Fruit fly (Drosophila melanogaster) whole organism, wandering third instar larva: ENCODE results near the gene CG31673.

Experiments used
- Abd-B ChIP-seq: fragments of >200 bp; optimal IDR thresholded peaks from 2 replicates; lab custom pipeline; 2017; ENCODE audit warnings: missing biosample characterization, missing genetic modification characterization
- CG32264 ChIP-seq: fragments of 200-800 bp; sonication (Bioruptor generic); optimal IDR thresholded peaks from 2 replicates; lab custom pipeline; 2016; ENCODE audit warnings: missing biosample characterization, missing genetic modification characterization
- CG9705 ChIP-seq: fragments of 200-800 bp; sonication (Bioruptor generic); optimal IDR thresholded peaks from 2 replicates; lab custom pipeline; 2018; ENCODE audit warnings: missing biosample characterization, mild to moderate bottlenecking, missing genetic modification characterization
- CrebA ChIP-seq: fragments of 200-800 bp; sonication (Bioruptor generic); optimal IDR thresholded peaks from 2 replicates; lab custom pipeline; 2016; ENCODE audit warnings: missing biosample characterization, mild to moderate bottlenecking, missing genetic modification characterization, borderline replicate concordance
- Dfd ChIP-seq: fragments of >200 bp; optimal IDR thresholded peaks from 2 replicates; lab custom pipeline; 2017; ENCODE audit warnings: missing biosample characterization, missing genetic modification characterization
- Dif ChIP-seq: fragments of 200-275, 200-300 bp; sonication (Bioruptor generic); optimal IDR thresholded peaks from 2 replicates; lab custom pipeline; 2018; ENCODE audit warnings: missing biosample characterization, missing genetic modification characterization; ENCODE audit not compliant: partially characterized antibody
- GATAd ChIP-seq: sonication (Bioruptor generic); optimal IDR thresholded peaks from 2 replicates; lab custom pipeline; 2016; ENCODE audit warnings: missing biosample characterization, missing genetic modification characterization
- HLH106 ChIP-seq: fragments of 200-800 bp; optimal IDR thresholded peaks from 3 replicates; lab custom pipeline; 2019; ENCODE audit warnings: missing biosample characterization, mild to moderate bottlenecking, missing genetic modification characterization, moderate library complexity
- Hnf4 ChIP-seq: fragments of 200-800 bp; sonication (Bioruptor generic); optimal IDR thresholded peaks from 2 replicates; lab custom pipeline; 2016; ENCODE audit warnings: missing biosample characterization, mild to moderate bottlenecking, missing genetic modification characterization
- Hr78 ChIP-seq: fragments of >200 bp; optimal IDR thresholded peaks from 2 replicates; lab custom pipeline; 2017; ENCODE audit warnings: missing biosample characterization, missing genetic modification characterization
- Hr83 ChIP-seq: fragments of 200-300 bp; sonication (Bioruptor generic); optimal IDR thresholded peaks from 2 replicates; lab custom pipeline; 2016; ENCODE audit warnings: missing biosample characterization, mild to moderate bottlenecking, missing genetic modification characterization, moderate library complexity; ENCODE audit not compliant: poor library complexity, severe bottlenecking
- Jra ChIP-seq: sonication (Bioruptor generic); optimal IDR thresholded peaks from 2 replicates; lab custom pipeline; 2016; ENCODE audit warnings: missing biosample characterization, missing genetic modification characterization
- Mio ChIP-seq: sonication (Bioruptor generic); optimal IDR thresholded peaks from 2 replicates; lab custom pipeline; 2016; ENCODE audit warnings: missing biosample characterization, missing genetic modification characterization
- Myc ChIP-seq: fragments of >200 bp; optimal IDR thresholded peaks from 2 replicates; lab custom pipeline; 2017
- N ChIP-seq: fragments of >200 bp; optimal IDR thresholded peaks from 2 replicates; lab custom pipeline; 2018; ENCODE audit warnings: missing biosample characterization, missing external identifiers, missing genetic modification characterization
- OdsH ChIP-seq: fragments of 200-800 bp; sonication (Bioruptor generic); optimal IDR thresholded peaks from 2 replicates; lab custom pipeline; 2016; ENCODE audit warnings: missing biosample characterization, mild to moderate bottlenecking, missing genetic modification characterization
- Vsx2 ChIP-seq: fragments of 200-300, 225-300 bp; sonication (Bioruptor generic); optimal IDR thresholded peaks from 2 replicates; lab custom pipeline; 2018; ENCODE audit warnings: missing biosample characterization, missing genetic modification characterization; ENCODE audit not compliant: partially characterized antibody
- br ChIP-seq: fragments of 200-800 bp; sonication (Bioruptor generic); optimal IDR thresholded peaks from 2 replicates; lab custom pipeline; 2016; ENCODE audit warnings: missing biosample characterization, missing genetic modification characterization
- brk ChIP-seq: fragments of 200-800 bp; sonication (Bioruptor generic); optimal IDR thresholded peaks from 2 replicates; lab custom pipeline; 2016; ENCODE audit warnings: missing biosample characterization, mild to moderate bottlenecking, missing genetic modification characterization
- dl ChIP-seq, 2 experiments: fragments of 175-275, 200-275 bp in 1 of 2; fragments of 200-275 bp in 1 of 2; sonication (Bioruptor generic); optimal IDR thresholded peaks; lab custom pipeline; 2018; ENCODE audit warnings: mild to moderate bottlenecking in 2 of 2, missing biosample characterization in 2 of 2, missing genetic modification characterization in 2 of 2, moderate library complexity in 2 of 2; ENCODE audit not compliant: partially characterized antibody in 2 of 2, insufficient read depth in 1 of 2
- dmrt93B ChIP-seq: fragments of 200-800 bp; sonication (Bioruptor generic); optimal IDR thresholded peaks from 2 replicates; lab custom pipeline; 2018; ENCODE audit warnings: missing biosample characterization, mild to moderate bottlenecking, missing genetic modification characterization
- dsf ChIP-seq: sonication (Bioruptor generic); optimal IDR thresholded peaks from 2 replicates; lab custom pipeline; 2016; ENCODE audit warnings: missing biosample characterization, missing genetic modification characterization, borderline replicate concordance
- ey ChIP-seq: fragments of 200-800 bp; sonication (Bioruptor generic); optimal IDR thresholded peaks from 2 replicates; lab custom pipeline; 2016; ENCODE audit warnings: missing biosample characterization, missing genetic modification characterization
- fru ChIP-seq: fragments of 200-800 bp; sonication (Bioruptor generic); optimal IDR thresholded peaks from 3 replicates; lab custom pipeline; 2016; ENCODE audit warnings: missing biosample characterization, mild to moderate bottlenecking, missing genetic modification characterization
- h ChIP-seq: fragments of 200-800 bp; sonication (Bioruptor generic); optimal IDR thresholded peaks from 3 replicates; lab custom pipeline; 2016; ENCODE audit warnings: missing biosample characterization, mild to moderate bottlenecking, missing genetic modification characterization
- jim ChIP-seq: fragments of 175-275, 200-325 bp; sonication (Bioruptor generic); optimal IDR thresholded peaks from 2 replicates; lab custom pipeline; 2016; ENCODE audit warnings: missing biosample characterization, mild to moderate bottlenecking, missing genetic modification characterization
- lola ChIP-seq: fragments of >200 bp; optimal IDR thresholded peaks from 2 replicates; lab custom pipeline; 2017; ENCODE audit warnings: missing biosample characterization, missing genetic modification characterization
- pan ChIP-seq: fragments of >200 bp; optimal IDR thresholded peaks from 2 replicates; lab custom pipeline; 2017
- psq ChIP-seq: fragments of 200-800 bp; sonication (Bioruptor generic); optimal IDR thresholded peaks from 3 replicates; lab custom pipeline; 2017; ENCODE audit warnings: missing biosample characterization, mild to moderate bottlenecking, missing genetic modification characterization, moderate library complexity
- rgr ChIP-seq: fragments of 200-800 bp; sonication (Bioruptor generic); optimal IDR thresholded peaks from 3 replicates; lab custom pipeline; 2016; ENCODE audit warnings: missing biosample characterization, mild to moderate bottlenecking, missing genetic modification characterization
- sage ChIP-seq: fragments of 200-800 bp; sonication (Bioruptor generic); optimal IDR thresholded peaks from 2 replicates; lab custom pipeline; 2016; ENCODE audit warnings: missing biosample characterization, mild to moderate bottlenecking, missing genetic modification characterization
- sv ChIP-seq: fragments of 200-800 bp; sonication (Bioruptor generic); optimal IDR thresholded peaks from 3 replicates; lab custom pipeline; 2016; ENCODE audit warnings: missing biosample characterization, missing genetic modification characterization
- tai ChIP-seq: sonication (Bioruptor generic); optimal IDR thresholded peaks from 2 replicates; lab custom pipeline; 2016; ENCODE audit warnings: missing biosample characterization, missing genetic modification characterization
- usp ChIP-seq: fragments of >200 bp; optimal IDR thresholded peaks from 2 replicates; lab custom pipeline; 2017; ENCODE audit warnings: missing biosample characterization, missing genetic modification characterization
- woc ChIP-seq: sonication (Bioruptor generic); optimal IDR thresholded peaks from 2 replicates; lab custom pipeline; 2016; ENCODE audit warnings: missing biosample characterization, mild to moderate bottlenecking, missing genetic modification characterization

CG31673 gene

dm6 chr2L:20840462-20841038, 11.1 kb downstream of the CG31673 start, which contains the start of gene CG31676:
Gene CG31676 (plus strand): TSS chr2L:20840750.
- TF ChIP-seq h, result no peak
- no peak for TF ChIP-seq Dfd (GFP tag; lab: Kevin White, UChicago)
- TF ChIP-seq dmrt93B (GFP tag; lab: Kevin White, UChicago), result no peak
- no peak for TF ChIP-seq OdsH (GFP tag; lab: Kevin White, UChicago)
- TF ChIP-seq jim (GFP tag; lab: Kevin White, UChicago), result no peak
- no peak for TF ChIP-seq Hnf4 (GFP tag; lab: Kevin White, UChicago)
- no peak for TF ChIP-seq usp
- TF ChIP-seq N, result no peak
- TF ChIP-seq Abd-B (GFP tag; lab: Kevin White, UChicago), result no peak
- no peak for TF ChIP-seq Myc
- TF ChIP-seq HLH106, result no peak
- no peak for TF ChIP-seq GATAd (GFP tag; lab: Kevin White, UChicago)
- TF ChIP-seq Jra (GFP tag; lab: Kevin White, UChicago), result no peak
- no peak for TF ChIP-seq Vsx2
- TF ChIP-seq woc (GFP tag; lab: Kevin White, UChicago), result no peak
- TF ChIP-seq Mio (GFP tag; lab: Kevin White, UChicago), result no peak
- no peak for TF ChIP-seq dsf (GFP tag; lab: Kevin White, UChicago)
- no peak for TF ChIP-seq CrebA
- no peak for TF ChIP-seq CG9705 (GFP tag; lab: Kevin White, UChicago)
- no peak for TF ChIP-seq Dif (GFP tag; lab: Kevin White, UChicago)

dm6 chr2L:20844381-20844780, 15.0 kb downstream of the CG31673 start:
- TF ChIP-seq Dfd (GFP tag; lab: Kevin White, UChicago) (no peak), CG32264 (GFP tag; lab: Kevin White, UChicago) (no peak), N (no peak), lola (GFP tag; lab: Kevin White, UChicago) (no peak), psq (GFP tag; lab: Kevin White, UChicago) (no peak), sage (GFP tag; lab: Kevin White, UChicago) (no peak), h (no peak), brk (GFP tag; lab: Kevin White, UChicago) (no peak), rgr (GFP tag; lab: Kevin White, UChicago) (no peak)
- TF ChIP-seq, all 38 proteins: peak for 0

- no peak for TF ChIP-seq sage (GFP tag; lab: Kevin White, UChicago)
- no peak for TF ChIP-seq Abd-B (GFP tag; lab: Kevin White, UChicago)
- TF ChIP-seq h, result no peak
- no peak for TF ChIP-seq sv (GFP tag; lab: Kevin White, UChicago)
- no peak for TF ChIP-seq Myc
- no peak for TF ChIP-seq OdsH (GFP tag; lab: Kevin White, UChicago)
- no peak for TF ChIP-seq dl (GFP tag; optimal IDR thresholded peaks at IDR 0.05; lab: Kevin White, UChicago; ENCODE audit: insufficient read depth in 1 of 2, partially characterized antibody in 2 of 2)
- no peak for TF ChIP-seq Vsx2
- TF ChIP-seq jim (GFP tag; lab: Kevin White, UChicago), result no peak
- TF ChIP-seq tai, result no peak
- TF ChIP-seq Hr83 (GFP tag; lab: Kevin White, UChicago), result no peak
- TF ChIP-seq CG32264 (GFP tag; lab: Kevin White, UChicago), result no peak
- no peak for TF ChIP-seq br (GFP tag; lab: Kevin White, UChicago)
- TF ChIP-seq Dif (GFP tag; lab: Kevin White, UChicago), result no peak
- TF ChIP-seq Hr78 (GFP tag; lab: Kevin White, UChicago), result no peak
- no peak for TF ChIP-seq fru
- TF ChIP-seq dmrt93B (GFP tag; lab: Kevin White, UChicago), result no peak
- no peak for TF ChIP-seq psq (GFP tag; lab: Kevin White, UChicago)
Measured at dm6 chr2L:20849000-20849399, 19.6 kb downstream of the CG31673 start, which contains the start of gene CG14402. Gene CG14402 (plus strand): TSS chr2L:20849300.

dm6 chr2L:20851592-20851991, 22.2 kb downstream of the CG31673 start:
- TF ChIP-seq Hr78 (GFP tag; lab: Kevin White, UChicago) (no peak), CG32264 (GFP tag; lab: Kevin White, UChicago) (no peak), Jra (GFP tag; lab: Kevin White, UChicago) (no peak), dsf (GFP tag; lab: Kevin White, UChicago) (no peak), brk (GFP tag; lab: Kevin White, UChicago) (no peak), rgr (GFP tag; lab: Kevin White, UChicago) (no peak), fru (no peak), pan (lab: Kevin White, UChicago) (no peak), ey (GFP tag; lab: Kevin White, UChicago) (no peak), br (GFP tag; lab: Kevin White, UChicago) (no peak), Mio (GFP tag; lab: Kevin White, UChicago) (no peak), Hr83 (GFP tag; lab: Kevin White, UChicago) (no peak)
